Worm (Caenorhabditis elegans) whole organism, midembryonic: ENCODE results near the gene marb-1.

Source experiments
- T22C8.4 ChIP-seq: fragments of 200-800 bp; sonication (Bioruptor generic); IDR thresholded peaks from 2 replicates; pipeline ENCODE4 v1.3.6; 2022; ENCODE audit warnings: missing genetic modification characterization, missing compliant biosample characterization
- flt-1 ChIP-seq: fragments of 200-800 bp; sonication (Bioruptor generic); IDR thresholded peaks from 2 replicates; pipeline ENCODE4 v1.3.6; 2022; ENCODE audit warnings: missing genetic modification characterization, missing compliant biosample characterization
- med-1 ChIP-seq: sonication (generic microtip); optimal IDR thresholded peaks from 2 replicates; lab custom pipeline; 2017; ENCODE audit warnings: missing genetic modification characterization, mild to moderate bottlenecking, missing compliant biosample characterization, antibody characterized with exemption, missing genetic modification reagents; ENCODE audit not compliant: insufficient read depth
- ref-1 ChIP-seq: fragments of 200-800 bp; sonication (Bioruptor generic); conservative IDR thresholded peaks from 2 replicates; pipeline ENCODE4 v1.3.6; 2022; ENCODE audit warnings: missing genetic modification reagents, missing genetic modification characterization, missing compliant biosample characterization
- tab-1 ChIP-seq: fragments of 200-800 bp; sonication (Bioruptor generic); IDR thresholded peaks from 2 replicates; pipeline ENCODE4 v1.3.6; 2022; ENCODE audit warnings: missing genetic modification characterization, missing compliant biosample characterization
- ztf-23 ChIP-seq: fragments of 200-800 bp; sonication (Bioruptor generic); IDR thresholded peaks from 2 replicates; pipeline ENCODE4 v1.3.6; 2022; ENCODE audit warnings: missing genetic modification reagents, missing genetic modification characterization, missing compliant biosample characterization

ce11 chrIV:12219309-12219708 lies 10.5 kb upstream of the marb-1 start, which contains the start of gene F35G2.5:
- TF ChIP-seq med-1 (GFP tag; lab: Kevin White, UChicago) (no peak), ztf-23 (no peak), flt-1 (GFP tag; lab: Robert Waterston, UW) (no peak), ref-1 (GFP tag; lab: Robert Waterston, UW) (no peak), T22C8.4 (GFP tag; lab: Robert Waterston, UW) (no peak), tab-1 (GFP tag; lab: Robert Waterston, UW) (no peak)
